Fruit fly (Drosophila melanogaster): ENCODE measurements around the gene CG18675.

dm6 chr3L:4232227-4232626 lies 58.5 kb downstream of the CG18675 start:
- TF ChIP-seq CTCF (optimal IDR thresholded peaks at IDR 0.05) (no peak), CG8478 (optimal IDR thresholded peaks at IDR 0.05) (no peak)
